Worm (Caenorhabditis elegans): ENCODE data around the gene F14D7.1.

- no peak for TF ChIP-seq W03F9.2 (tag; optimal IDR thresholded peaks at IDR 0.05)
- no peak for TF ChIP-seq him-1 (tag; optimal IDR thresholded peaks at IDR 0.05)
- TF ChIP-seq dao-5 (tag; optimal IDR thresholded peaks at IDR 0.05), result no peak
Measured at ce11 chrV:14273019-14273418, 16.2 kb downstream of the F14D7.1 start, which contains the start of gene F40G12.6.

Measured in whole organism, L4/young adult.